Worm (Caenorhabditis elegans): ENCODE measurements around the gene melo-3.

DNA sequence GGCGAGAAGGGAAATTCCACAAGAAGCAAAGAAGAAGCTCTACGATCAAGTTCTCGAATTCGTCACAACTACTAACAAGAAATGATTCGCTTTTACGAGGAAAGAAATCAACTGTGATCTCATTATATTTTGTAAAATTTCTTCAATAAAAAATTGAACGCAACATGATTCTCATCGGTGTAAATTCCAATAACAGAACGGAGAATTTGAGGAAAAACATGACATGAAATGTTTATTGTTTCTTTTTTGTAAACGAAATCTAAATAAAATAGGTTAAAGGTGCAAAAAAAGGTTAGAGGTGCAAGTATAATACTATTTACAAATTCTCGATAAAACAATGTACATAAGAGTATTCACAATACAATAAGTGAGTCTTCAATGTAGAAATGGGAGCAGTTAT lies 45.2 kb downstream of the melo-3 start:
- TF ChIP-seq unc-39 (tag; optimal IDR thresholded peaks at IDR 0.05) = no peak
- no peak for TF ChIP-seq elt-3 (tag; optimal IDR thresholded peaks at IDR 0.05)
- TF ChIP-seq lin-13 (tag; optimal IDR thresholded peaks at IDR 0.05) = no peak
- no peak for TF ChIP-seq lin-32 (GFP tag; optimal IDR thresholded peaks at IDR 0.05)
- TF ChIP-seq unc-62 (GFP tag; optimal IDR thresholded peaks at IDR 0.05) = no peak
- TF ChIP-seq ceh-83 (GFP tag; optimal IDR thresholded peaks at IDR 0.05) = no peak

All from whole organism, mixed stage, embryonic.